Fruit fly (Drosophila melanogaster): ENCODE data around the gene CG6700.
A peak's percentile ranks its signal among the peaks of the same experiment; 100 is the strongest.

The CG6700 gene

dm6 chr2L:10851336-10851862, 9.0 kb upstream of the CG6700 start:
- peak; percentile 36 for TF ChIP-seq CG12768 (GFP tag; optimal IDR thresholded peaks at IDR 0.05)
- TF ChIP-seq CG1620 (GFP tag; optimal IDR thresholded peaks at IDR 0.05): no peak
- no peak for TF ChIP-seq Clk (GFP tag; optimal IDR thresholded peaks at IDR 0.05)

- TF ChIP-seq pad (GFP tag; optimal IDR thresholded peaks at IDR 0.05): no peak
- TF ChIP-seq cic (GFP tag; optimal IDR thresholded peaks at IDR 0.05): peak; percentile 31
- no peak for TF ChIP-seq Hr96 (GFP tag; optimal IDR thresholded peaks at IDR 0.05)
- no peak for TF ChIP-seq CG5204 (GFP tag; optimal IDR thresholded peaks at IDR 0.05)
- no peak for TF ChIP-seq Clk (GFP tag; optimal IDR thresholded peaks at IDR 0.05)
- peak; percentile 35 for TF ChIP-seq CG14711 (tag; optimal IDR thresholded peaks at IDR 0.05)
- peak; percentile 3 for TF ChIP-seq Crg-1 (GFP tag; optimal IDR thresholded peaks at IDR 0.05)
- no peak for TF ChIP-seq cnc (optimal IDR thresholded peaks at IDR 0.05)
- TF ChIP-seq CG12768 (GFP tag; optimal IDR thresholded peaks at IDR 0.05): no peak
- TF ChIP-seq tj (GFP tag; optimal IDR thresholded peaks at IDR 0.05): peak; percentile 22
- peak; percentile 72 for TF ChIP-seq ovo (GFP tag; optimal IDR thresholded peaks at IDR 0.05)
- peak; percentile 80 for TF ChIP-seq Mnt (GFP tag; optimal IDR thresholded peaks at IDR 0.05)
- no peak for TF ChIP-seq kay (GFP tag; ENCODE audit: borderline replicate concordance)
- no peak for TF ChIP-seq CG7101 (tag; optimal IDR thresholded peaks at IDR 0.05)
- TF ChIP-seq CG7045 (GFP tag; optimal IDR thresholded peaks at IDR 0.05): no peak
- TF ChIP-seq toe (GFP tag; optimal IDR thresholded peaks at IDR 0.05): peak; percentile 7
- no peak for TF ChIP-seq CG11617 (GFP tag; optimal IDR thresholded peaks at IDR 0.05)
- no peak for TF ChIP-seq CG1620 (GFP tag; optimal IDR thresholded peaks at IDR 0.05)
- TF ChIP-seq CG33017 (tag; optimal IDR thresholded peaks at IDR 0.05): no peak
- peak; percentile 19 for TF ChIP-seq bab1 (GFP tag; optimal IDR thresholded peaks at IDR 0.05)
Observed at dm6 chr2L:10850320-10850990, 8.1 kb upstream of the CG6700 start, which contains the start of gene porin. porin (minus strand) TSS chr2L:10850848.

dm6 chr2L:10849511-10850191, 7.3 kb upstream of the CG6700 start, which contains the start of gene SmydA-3:
SmydA-3 (plus strand) TSS chr2L:10850141.
- peak; percentile 87 for TF ChIP-seq ovo (GFP tag; optimal IDR thresholded peaks at IDR 0.05)
- no peak for TF ChIP-seq Clk (GFP tag; optimal IDR thresholded peaks at IDR 0.05)
- peak; percentile 24 for TF ChIP-seq Crg-1 (GFP tag; optimal IDR thresholded peaks at IDR 0.05)
- no peak for TF ChIP-seq Hr96 (GFP tag; optimal IDR thresholded peaks at IDR 0.05)
- peak; percentile 39 for TF ChIP-seq tj (GFP tag; optimal IDR thresholded peaks at IDR 0.05)
- TF ChIP-seq CG7101 (tag; optimal IDR thresholded peaks at IDR 0.05): peak; percentile 43
- peak; percentile 26 for TF ChIP-seq CG14711 (tag; optimal IDR thresholded peaks at IDR 0.05)
- peak; percentile 67 for TF ChIP-seq CG7045 (GFP tag; optimal IDR thresholded peaks at IDR 0.05)
- no peak for TF ChIP-seq pad (GFP tag; optimal IDR thresholded peaks at IDR 0.05)
- TF ChIP-seq CG33017 (tag; optimal IDR thresholded peaks at IDR 0.05): peak; percentile 42
- peak; percentile 79 for TF ChIP-seq kay (GFP tag; ENCODE audit: borderline replicate concordance)
- TF ChIP-seq CG12768 (GFP tag; optimal IDR thresholded peaks at IDR 0.05): peak; percentile 15
- peak; percentile 51 for TF ChIP-seq CG11617 (GFP tag; optimal IDR thresholded peaks at IDR 0.05)

dm6 chr2L:10846944-10847343, 4.5 kb upstream of the CG6700 start, which contains the start of gene Porin2:
Porin2 (minus strand) TSS chr2L:10847044.
- TF ChIP-seq kay (GFP tag; ENCODE audit: borderline replicate concordance) (peak; percentile 12), pad (GFP tag; optimal IDR thresholded peaks at IDR 0.05) (no peak)

dm6 chr2L:10845564-10845963, 3.2 kb upstream of the CG6700 start, which contains the start of the genes CG17139 and CG17140:
CG17139 (minus strand) TSS chr2L:10845664.
CG17140 (minus strand) TSS chr2L:10845664.
- TF ChIP-seq CG1620 (GFP tag; optimal IDR thresholded peaks at IDR 0.05): no peak
- no peak for TF ChIP-seq Crg-1 (GFP tag; optimal IDR thresholded peaks at IDR 0.05)
- no peak for TF ChIP-seq cic (GFP tag; optimal IDR thresholded peaks at IDR 0.05)
- TF ChIP-seq bab1 (GFP tag; optimal IDR thresholded peaks at IDR 0.05): no peak
- TF ChIP-seq tj (GFP tag; optimal IDR thresholded peaks at IDR 0.05): no peak
- no peak for TF ChIP-seq Hr96 (GFP tag; optimal IDR thresholded peaks at IDR 0.05)
- TF ChIP-seq CG7101 (tag; optimal IDR thresholded peaks at IDR 0.05): no peak
- TF ChIP-seq CG14711 (tag; optimal IDR thresholded peaks at IDR 0.05): no peak
- TF ChIP-seq ovo (GFP tag; optimal IDR thresholded peaks at IDR 0.05): no peak
- no peak for TF ChIP-seq Mnt (GFP tag; optimal IDR thresholded peaks at IDR 0.05)
- no peak for TF ChIP-seq Clk (GFP tag; optimal IDR thresholded peaks at IDR 0.05)
- no peak for TF ChIP-seq cnc (optimal IDR thresholded peaks at IDR 0.05)
- TF ChIP-seq CG12768 (GFP tag; optimal IDR thresholded peaks at IDR 0.05): no peak
- no peak for TF ChIP-seq CG11617 (GFP tag; optimal IDR thresholded peaks at IDR 0.05)
- no peak for TF ChIP-seq kay (GFP tag; ENCODE audit: borderline replicate concordance)
- TF ChIP-seq pad (GFP tag; optimal IDR thresholded peaks at IDR 0.05): no peak
- TF ChIP-seq CG33017 (tag; optimal IDR thresholded peaks at IDR 0.05): no peak
- no peak for TF ChIP-seq CG5204 (GFP tag; optimal IDR thresholded peaks at IDR 0.05)

- TF ChIP-seq CG33017 (tag; optimal IDR thresholded peaks at IDR 0.05) (no peak), Crg-1 (GFP tag; optimal IDR thresholded peaks at IDR 0.05) (no peak)
Observed at dm6 chr2L:10841619-10842018, 778 bp downstream of the CG6700 start.
